Worm (Caenorhabditis elegans) whole organism, early embryonic: ENCODE data around the gene sdc-3.

Source experiments
- B0310.2 ChIP-seq: sonication (generic microtip); optimal IDR thresholded peaks from 2 replicates; lab custom pipeline; 2016; ENCODE audit warnings: mild to moderate bottlenecking, missing genetic modification characterization, missing compliant biosample characterization
- F13C5.2 ChIP-seq: sonication (generic microtip); optimal IDR thresholded peaks from 2 replicates; lab custom pipeline; 2017; ENCODE audit warnings: mild to moderate bottlenecking, missing genetic modification characterization, inconsistent platforms, missing compliant biosample characterization
- aly-1 ChIP-seq: sonication (generic microtip); optimal IDR thresholded peaks from 2 replicates; lab custom pipeline; 2016; ENCODE audit warnings: missing genetic modification characterization, missing compliant biosample characterization
- ama-1 ChIP-seq: fragments of 150-350 bp; optimal IDR thresholded peaks from 2 replicates; lab custom pipeline; 2014
- ceh-36 ChIP-seq: sonication (generic microtip); optimal IDR thresholded peaks from 2 replicates; lab custom pipeline; 2016; ENCODE audit warnings: missing genetic modification characterization, inconsistent platforms, missing compliant biosample characterization
- ets-7 ChIP-seq: sonication (generic microtip); optimal IDR thresholded peaks from 2 replicates; lab custom pipeline; 2016; ENCODE audit warnings: missing genotype, missing genetic modification characterization, missing compliant biosample characterization
- hmg-4 ChIP-seq: fragments of 200-800 bp; sonication (Bioruptor generic); optimal IDR thresholded peaks from 2 replicates; lab custom pipeline; 2018; ENCODE audit warnings: mild to moderate bottlenecking, missing genetic modification characterization, missing compliant biosample characterization
- hnd-1 ChIP-seq: sonication (generic microtip); optimal IDR thresholded peaks from 2 replicates; lab custom pipeline; 2016; ENCODE audit warnings: missing genetic modification characterization, missing compliant biosample characterization
- scrt-1 ChIP-seq: fragments of 200-800 bp; sonication (Bioruptor generic); IDR thresholded peaks from 2 replicates; pipeline ENCODE4 v1.3.6; 2022; ENCODE audit warnings: missing genetic modification characterization, missing compliant biosample characterization
- tbx-11 ChIP-seq: fragments of 200-800 bp; sonication (Bioruptor generic); IDR thresholded peaks from 2 replicates; pipeline ENCODE4 v1.3.6; 2022; ENCODE audit warnings: missing genetic modification characterization, missing compliant biosample characterization
- tra-4 ChIP-seq: sonication (generic microtip); optimal IDR thresholded peaks from 2 replicates; lab custom pipeline; 2017; ENCODE audit warnings: missing genetic modification characterization, missing compliant biosample characterization

DNA sequence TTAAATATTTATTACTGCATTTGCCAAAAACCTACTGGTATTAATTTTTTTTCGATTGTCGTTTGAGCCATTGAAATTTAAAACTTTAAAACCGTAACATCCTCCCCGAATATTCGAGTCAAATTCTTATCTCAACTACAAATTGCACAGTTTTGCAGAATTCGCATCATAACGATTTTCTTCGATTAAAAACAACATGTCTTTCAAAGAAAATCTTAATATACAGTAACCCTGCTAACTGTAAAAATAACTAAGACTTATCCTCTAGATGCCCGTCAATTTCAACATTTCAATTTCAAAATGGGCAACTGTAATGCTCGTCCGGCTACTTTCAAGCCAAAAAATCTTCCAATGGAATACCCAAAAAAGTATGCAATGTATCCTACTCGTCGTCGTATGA lies 27.3 kb downstream of the sdc-3 start, which contains the start of gene F14H8.5:
- TF ChIP-seq ceh-36 (no peak), ama-1 (lab: Kevin White, UChicago) (no peak), hmg-4 (no peak), scrt-1 (GFP tag; lab: Robert Waterston, UW) (no peak), ets-7 (tag; lab: Kevin White, UChicago) (no peak), B0310.2 (tag; lab: Kevin White, UChicago) (no peak), aly-1 (tag; lab: Kevin White, UChicago) (no peak), tbx-11 (GFP tag; lab: Robert Waterston, UW) (no peak), F13C5.2 (no peak), hnd-1 (no peak), tra-4 (tag; lab: Kevin White, UChicago) (no peak)
